Fruit fly (Drosophila melanogaster): ENCODE results near the gene skd.

skd gene

DNA sequence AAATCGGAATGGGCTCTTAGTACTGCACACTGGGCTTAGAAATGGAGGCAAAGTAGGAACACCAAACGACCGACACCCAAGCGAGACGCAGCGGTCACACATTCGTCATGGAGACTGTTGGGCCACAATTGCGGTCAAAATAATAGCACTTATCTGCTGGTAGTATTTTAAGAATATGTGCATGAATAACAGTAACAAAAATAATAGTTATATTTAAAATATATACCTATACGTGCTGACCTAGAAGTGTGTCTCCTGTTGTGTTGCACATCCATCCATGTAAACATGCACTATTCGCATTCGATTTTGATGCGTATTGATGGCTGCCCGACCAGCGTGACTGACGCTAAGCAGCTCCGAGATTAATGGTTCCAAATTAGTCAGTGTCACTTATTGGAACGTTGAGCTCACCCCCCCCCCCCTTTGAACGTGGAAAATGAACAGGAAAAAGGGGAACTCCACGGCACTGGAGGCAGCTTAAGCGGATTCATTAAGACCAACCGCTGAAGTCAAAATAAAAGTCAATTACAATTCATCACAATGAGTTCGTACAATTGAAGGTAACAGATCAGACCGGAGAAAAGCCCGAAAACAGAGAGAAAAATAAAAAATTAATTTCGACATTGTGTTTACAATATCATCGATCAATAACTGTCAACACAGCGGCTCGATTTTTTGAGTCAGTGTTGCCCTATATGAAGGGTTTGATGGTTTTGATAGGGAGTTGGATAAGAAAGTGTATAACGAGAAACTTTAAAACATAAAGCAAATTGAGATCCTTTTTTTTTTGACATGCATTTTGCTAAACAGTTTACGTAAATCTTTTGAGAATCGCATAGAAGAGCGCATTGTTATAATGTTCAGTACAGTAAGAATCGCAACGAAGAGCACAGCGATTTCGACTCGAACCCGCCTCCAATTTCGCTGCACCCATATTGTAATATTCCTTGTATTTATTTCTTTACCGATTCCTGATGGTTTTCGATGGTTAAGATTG lies 74.3 kb downstream of the skd start:
- TF ChIP-seq Hr83 (GFP tag; optimal IDR thresholded peaks at IDR 0.05; ENCODE audit: poor library complexity, severe bottlenecking) (no peak), sage (GFP tag; optimal IDR thresholded peaks at IDR 0.05) (no peak), dmrt93B (GFP tag; optimal IDR thresholded peaks at IDR 0.05) (no peak), dl (GFP tag; optimal IDR thresholded peaks at IDR 0.05; ENCODE audit: insufficient read depth in 1 of 2, partially characterized antibody in 2 of 2) (no peak), Dfd (GFP tag; optimal IDR thresholded peaks at IDR 0.05) (no peak), HLH106 (tag; optimal IDR thresholded peaks at IDR 0.05) (no peak), dsf (GFP tag; optimal IDR thresholded peaks at IDR 0.05; ENCODE audit: borderline replicate concordance) (no peak), brk (GFP tag; optimal IDR thresholded peaks at IDR 0.05) (no peak), foxo (GFP tag; optimal IDR thresholded peaks at IDR 0.05) (peak in 1 of 2 experiments; percentile 35), br (GFP tag; optimal IDR thresholded peaks at IDR 0.05) (peak; percentile 28), Hnf4 (GFP tag; optimal IDR thresholded peaks at IDR 0.05) (no peak), Myc (optimal IDR thresholded peaks at IDR 0.05) (no peak), fru (GFP tag; optimal IDR thresholded peaks at IDR 0.05) (peak; percentile 36), rgr (GFP tag; optimal IDR thresholded peaks at IDR 0.05) (peak; percentile 25), Sp1 (GFP tag; optimal IDR thresholded peaks at IDR 0.05) (no peak), CrebA (GFP tag; optimal IDR thresholded peaks at IDR 0.05; ENCODE audit: borderline replicate concordance) (no peak), Vsx2 (GFP tag; optimal IDR thresholded peaks at IDR 0.05; ENCODE audit: partially characterized antibody) (no peak), pan (optimal IDR thresholded peaks at IDR 0.05) (no peak), CG32264 (GFP tag; optimal IDR thresholded peaks at IDR 0.05) (no peak), Abd-B (GFP tag; optimal IDR thresholded peaks at IDR 0.05) (no peak), Rel (GFP tag; optimal IDR thresholded peaks at IDR 0.05) (no peak), Rel (tag; optimal IDR thresholded peaks at IDR 0.05) (peak; percentile 62), OdsH (GFP tag; optimal IDR thresholded peaks at IDR 0.05) (no peak), woc (GFP tag; optimal IDR thresholded peaks at IDR 0.05) (peak; percentile 32), GATAd (GFP tag; optimal IDR thresholded peaks at IDR 0.05) (no peak), Mio (GFP tag; optimal IDR thresholded peaks at IDR 0.05) (no peak), psq (GFP tag; optimal IDR thresholded peaks at IDR 0.05) (peak; percentile 32), h (GFP tag; optimal IDR thresholded peaks at IDR 0.05) (peak; percentile 23), ey (GFP tag; optimal IDR thresholded peaks at IDR 0.05) (peak; percentile 13), N (GFP tag; optimal IDR thresholded peaks at IDR 0.05) (no peak), usp (GFP tag; optimal IDR thresholded peaks at IDR 0.05) (no peak), Jra (GFP tag; optimal IDR thresholded peaks at IDR 0.05) (no peak), CG9705 (GFP tag; optimal IDR thresholded peaks at IDR 0.05) (no peak)

DNA sequence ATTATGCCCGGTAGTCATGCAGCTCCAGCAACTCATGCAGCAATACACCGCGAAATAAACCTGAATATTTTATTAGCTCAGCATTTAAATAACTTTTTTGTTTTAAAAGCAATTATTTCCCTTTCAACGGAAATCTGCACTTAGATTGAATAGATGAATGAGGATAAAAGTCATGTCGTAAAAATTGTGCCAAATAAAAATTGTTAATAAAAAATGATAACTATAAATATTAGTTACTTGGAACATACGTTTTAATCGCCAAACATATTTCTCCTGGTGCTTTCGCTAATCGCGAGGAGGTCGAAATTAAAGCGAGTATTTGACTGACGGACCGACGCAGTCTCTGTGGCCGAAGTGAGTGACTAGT lies 75.1 kb downstream of the skd start:
- no peak for TF ChIP-seq usp (GFP tag; optimal IDR thresholded peaks at IDR 0.05)
- peak; percentile 52 for TF ChIP-seq OdsH (GFP tag; optimal IDR thresholded peaks at IDR 0.05)
- TF ChIP-seq foxo (GFP tag; optimal IDR thresholded peaks at IDR 0.05): peak in 1 of 2 experiments; percentile 9
- TF ChIP-seq Abd-B (GFP tag; optimal IDR thresholded peaks at IDR 0.05): no peak
- TF ChIP-seq fru (GFP tag; optimal IDR thresholded peaks at IDR 0.05): peak; percentile 5
- peak; percentile 6 for TF ChIP-seq CG9705 (GFP tag; optimal IDR thresholded peaks at IDR 0.05)
- peak; percentile 35 for TF ChIP-seq rgr (GFP tag; optimal IDR thresholded peaks at IDR 0.05)
- peak; percentile 14 for TF ChIP-seq psq (GFP tag; optimal IDR thresholded peaks at IDR 0.05)
- peak; percentile 65 for TF ChIP-seq h (GFP tag; optimal IDR thresholded peaks at IDR 0.05)
- TF ChIP-seq Hnf4 (GFP tag; optimal IDR thresholded peaks at IDR 0.05): peak; percentile 6
- no peak for TF ChIP-seq sage (GFP tag; optimal IDR thresholded peaks at IDR 0.05)
- TF ChIP-seq brk (GFP tag; optimal IDR thresholded peaks at IDR 0.05): peak; percentile 21
- TF ChIP-seq Jra (GFP tag; optimal IDR thresholded peaks at IDR 0.05): no peak
- peak; percentile 63 for TF ChIP-seq HLH106 (tag; optimal IDR thresholded peaks at IDR 0.05)
- TF ChIP-seq Sp1 (GFP tag; optimal IDR thresholded peaks at IDR 0.05): peak; percentile 59
- peak; percentile 19 for TF ChIP-seq br (GFP tag; optimal IDR thresholded peaks at IDR 0.05)
- TF ChIP-seq CrebA (GFP tag; optimal IDR thresholded peaks at IDR 0.05; ENCODE audit: borderline replicate concordance): no peak
- TF ChIP-seq Dif (GFP tag; optimal IDR thresholded peaks at IDR 0.05; ENCODE audit: partially characterized antibody): no peak
